Worm (Caenorhabditis elegans): Measurements from ENCODE around the gene C29E4.9.
"Not testable (repeated sequence)": the region's sequence is repeated elsewhere in the genome, so short reads cannot be mapped to it uniquely, and the experiment has no call there.

C29E4.9 gene

ce11 chrIII:7972687-7973086 is 15.8 kb upstream of the C29E4.9 start:
- no peak for TF ChIP-seq nhr-6 (tag; optimal IDR thresholded peaks at IDR 0.05)
- no peak for TF ChIP-seq sma-3 (GFP tag; optimal IDR thresholded peaks at IDR 0.05)
- no peak for TF ChIP-seq blmp-1 (tag; optimal IDR thresholded peaks at IDR 0.05; ENCODE audit: insufficient read depth)
- TF ChIP-seq alr-1 (tag; optimal IDR thresholded peaks at IDR 0.05) = no peak
- TF ChIP-seq nhr-10 (tag; optimal IDR thresholded peaks at IDR 0.05) = no peak
- TF ChIP-seq elt-1 (tag; optimal IDR thresholded peaks at IDR 0.05) = no peak
- TF ChIP-seq lin-11 (tag; optimal IDR thresholded peaks at IDR 0.05) = no peak
- no peak for TF ChIP-seq aly-2 (tag; optimal IDR thresholded peaks at IDR 0.05)
- no peak for TF ChIP-seq C34F6.9 (tag; optimal IDR thresholded peaks at IDR 0.05)
- no peak for TF ChIP-seq zag-1 (tag; optimal IDR thresholded peaks at IDR 0.05)

ce11 chrIII:7972061-7972460 is 15.2 kb upstream of the C29E4.9 start, which contains the start of gene F54H12.5:
TSS of gene F54H12.5 (minus strand) at chrIII:7972161.
- TF ChIP-seq F13H6.1 (tag; optimal IDR thresholded peaks at IDR 0.05) = no peak
- TF ChIP-seq mbf-1 (tag; optimal IDR thresholded peaks at IDR 0.05) = no peak
- no peak for TF ChIP-seq fos-1 (tag; optimal IDR thresholded peaks at IDR 0.05)
- TF ChIP-seq peb-1 (tag; optimal IDR thresholded peaks at IDR 0.05) = no peak
- TF ChIP-seq nhr-77 (tag; optimal IDR thresholded peaks at IDR 0.05) = no peak
- no peak for TF ChIP-seq R02D3.7 (tag; optimal IDR thresholded peaks at IDR 0.05)
- no peak for TF ChIP-seq ztf-1 (GFP tag; conservative IDR thresholded peaks at IDR 0.05)
- no peak for TF ChIP-seq ceh-82 (tag; optimal IDR thresholded peaks at IDR 0.05)
- TF ChIP-seq mdl-1 (tag; optimal IDR thresholded peaks at IDR 0.05) = no peak
- TF ChIP-seq mab-5 (tag; optimal IDR thresholded peaks at IDR 0.05) = no peak
- no peak for TF ChIP-seq blmp-1 (tag; optimal IDR thresholded peaks at IDR 0.05; ENCODE audit: insufficient read depth)
- TF ChIP-seq sem-4 (tag; optimal IDR thresholded peaks at IDR 0.05) = no peak
- TF ChIP-seq ztf-11 (tag; optimal IDR thresholded peaks at IDR 0.05) = no peak
- TF ChIP-seq sma-3 (GFP tag; optimal IDR thresholded peaks at IDR 0.05) = no peak
- TF ChIP-seq Y55F3AM.14 (GFP tag; optimal IDR thresholded peaks at IDR 0.05) = no peak
- no peak for TF ChIP-seq alr-1 (tag; optimal IDR thresholded peaks at IDR 0.05)
- no peak for TF ChIP-seq crh-2 (tag; optimal IDR thresholded peaks at IDR 0.05)
- TF ChIP-seq nhr-129 (tag; optimal IDR thresholded peaks at IDR 0.05) = no peak
- no peak for TF ChIP-seq ama-1 (optimal IDR thresholded peaks at IDR 0.05)

ce11 chrIII:7969121-7969520 is 12.3 kb upstream of the C29E4.9 start, which contains the start of the genes F54H12.8 and F54H12.7:
TSS of gene F54H12.8 (minus strand) at chrIII:7969221.
TSS of gene F54H12.7 (plus strand) at chrIII:7969349.
- TF ChIP-seq lsy-2 (tag; optimal IDR thresholded peaks at IDR 0.05) = no peak
- TF ChIP-seq sma-3 (GFP tag; optimal IDR thresholded peaks at IDR 0.05) = no peak

- not testable (repeated sequence) for TF ChIP-seq snpc-4 (tag; optimal IDR thresholded peaks at IDR 0.05); nhr-11 (tag; optimal IDR thresholded peaks at IDR 0.05); sma-9 (GFP tag; optimal IDR thresholded peaks at IDR 0.05); sma-9 (tag; optimal IDR thresholded peaks at IDR 0.05)
Observed at ce11 chrIII:7964281-7964680, 7.4 kb upstream of the C29E4.9 start, which contains the start of gene F54H12.2. TSS of gene F54H12.2 (plus strand) at chrIII:7964581.

ce11 chrIII:7962641-7963040 is 5.8 kb upstream of the C29E4.9 start, which contains the start of gene F54H12.4:
TSS of gene F54H12.4 (minus strand) at chrIII:7962741.
- TF ChIP-seq sma-3 (GFP tag; optimal IDR thresholded peaks at IDR 0.05); crh-2 (tag; optimal IDR thresholded peaks at IDR 0.05); peb-1 (tag; optimal IDR thresholded peaks at IDR 0.05): not testable (repeated sequence)

- not testable (repeated sequence) for TF ChIP-seq gmeb-1, nhr-129, skn-1 (tag; optimal IDR thresholded peaks at IDR 0.05)
Observed at ce11 chrIII:7958922-7959609, 2.2 kb upstream of the C29E4.9 start, which contains the start of gene F54H12.10. TSS of gene F54H12.10 (minus strand) at chrIII:7958972.

All from whole organism, L2 larva.